Fruit fly (Drosophila melanogaster): ENCODE results near the gene CG4161.

Gene CG4161

DNA sequence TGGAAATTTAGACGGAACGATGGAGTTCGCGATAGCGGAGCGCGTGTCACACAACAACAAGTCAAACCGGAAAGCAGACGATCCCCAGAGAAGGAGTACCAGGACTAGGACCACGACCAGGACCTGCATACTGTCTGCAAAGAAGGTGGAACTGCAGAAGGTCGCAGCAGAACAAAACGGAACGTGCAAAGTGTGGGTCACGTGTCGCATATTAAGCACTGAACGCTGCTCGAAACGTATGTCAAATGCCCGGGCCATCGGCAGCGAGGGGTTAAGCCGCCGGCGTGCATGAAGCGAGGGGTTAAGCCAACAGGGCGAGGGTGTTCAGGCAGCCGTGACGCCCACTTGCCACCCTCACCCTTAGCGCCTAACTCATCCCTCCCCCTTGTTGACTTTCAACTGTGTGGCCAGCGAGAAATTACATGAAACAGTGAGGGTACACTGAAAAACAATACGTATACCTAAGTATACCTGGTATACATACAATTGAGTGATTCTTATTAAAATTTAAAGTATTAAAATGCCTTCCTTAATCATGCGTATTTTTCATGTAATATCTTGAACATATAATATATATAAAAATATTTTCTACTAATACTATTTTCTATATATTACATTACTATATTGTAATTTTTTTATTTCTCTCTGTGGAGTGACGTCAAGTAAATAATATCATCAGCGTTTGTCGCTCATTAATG, 8.9 kb downstream of the CG4161 start (continued):
- TF ChIP-seq pfk (GFP tag; optimal IDR thresholded peaks at IDR 0.05) (no peak), YL-1 (GFP tag; optimal IDR thresholded peaks at IDR 0.05) (no peak), Mrtf (GFP tag; IDR thresholded peaks at IDR 0.05) (no peak), CG6272 (GFP tag; IDR thresholded peaks at IDR 0.05) (no peak), CG12769 (tag; optimal IDR thresholded peaks at IDR 0.05) (no peak), HLH54F (GFP tag; optimal IDR thresholded peaks at IDR 0.05) (no peak), ranshi (GFP tag; IDR thresholded peaks at IDR 0.05) (peak; percentile 14; the same call in 1 of the 2 replicates), CG17802 (tag; optimal IDR thresholded peaks at IDR 0.05) (no peak), CG12299 (tag; optimal IDR thresholded peaks at IDR 0.05) (no peak), fd96Cb (tag; optimal IDR thresholded peaks at IDR 0.05) (peak; percentile 61), CG7928 (GFP tag; optimal IDR thresholded peaks at IDR 0.05) (no peak), lov (optimal IDR thresholded peaks at IDR 0.05) (no peak), lov (GFP tag; IDR thresholded peaks at IDR 0.05) (no peak), CG11504 (tag; optimal IDR thresholded peaks at IDR 0.05) (peak; percentile 71), ash1 (GFP tag; optimal IDR thresholded peaks at IDR 0.05) (no peak), CG33557 (GFP tag; optimal IDR thresholded peaks at IDR 0.05) (peak; percentile 75), CG17385 (GFP tag; optimal IDR thresholded peaks at IDR 0.05) (peak; percentile 6), p53 (GFP tag; optimal IDR thresholded peaks at IDR 0.05) (no peak), CG33213 (GFP tag; optimal IDR thresholded peaks at IDR 0.05) (no peak), Fer1 (GFP tag; optimal IDR thresholded peaks at IDR 0.05) (no peak), Xbp1 (GFP tag; optimal IDR thresholded peaks at IDR 0.05) (peak; percentile 7), CG13424 (tag; optimal IDR thresholded peaks at IDR 0.05) (peak; percentile 56), CG6683 (GFP tag; optimal IDR thresholded peaks at IDR 0.05) (no peak), nom (GFP tag; optimal IDR thresholded peaks at IDR 0.05) (no peak), Ets65A (GFP tag) (no peak), sim (GFP tag; IDR thresholded peaks at IDR 0.05) (no peak), CG16863 (GFP tag; optimal IDR thresholded peaks at IDR 0.05) (no peak), ERR (GFP tag; optimal IDR thresholded peaks at IDR 0.05) (no peak), CG15269 (tag; optimal IDR thresholded peaks at IDR 0.05) (peak; percentile 15), CG14441 (GFP tag; IDR thresholded peaks at IDR 0.05) (no peak), CG7987 (GFP tag; optimal IDR thresholded peaks at IDR 0.05) (no peak), Awh (GFP tag; IDR thresholded peaks at IDR 0.05) (no peak), Nf-YA (GFP tag; IDR thresholded peaks at IDR 0.05) (no peak), Scr (GFP tag; IDR thresholded peaks at IDR 0.05; ENCODE audit: partially characterized antibody) (no peak), gro (GFP tag; optimal IDR thresholded peaks at IDR 0.05) (no peak), Max (GFP tag; optimal IDR thresholded peaks at IDR 0.05) (no peak), az2 (GFP tag; optimal IDR thresholded peaks at IDR 0.05) (peak; percentile 39), Doc2 (GFP tag; IDR thresholded peaks at IDR 0.05) (no peak), CG2875 (GFP tag; optimal IDR thresholded peaks at IDR 0.05) (peak; percentile 19), CG32767 (GFP tag; IDR thresholded peaks at IDR 0.05) (no peak), Aef1 (GFP tag; IDR thresholded peaks at IDR 0.05) (no peak), Fer2 (tag; optimal IDR thresholded peaks at IDR 0.05) (no peak), ac (GFP tag; optimal IDR thresholded peaks at IDR 0.05) (no peak), CG8388 (GFP tag; optimal IDR thresholded peaks at IDR 0.05) (peak; percentile 70), en (GFP tag; optimal IDR thresholded peaks at IDR 0.05) (no peak), Camta (GFP tag; optimal IDR thresholded peaks at IDR 0.05) (no peak), CG12659 (GFP tag; optimal IDR thresholded peaks at IDR 0.05) (no peak), CG30403 (GFP tag; optimal IDR thresholded peaks at IDR 0.05) (peak; percentile 18), repo (GFP tag; optimal IDR thresholded peaks at IDR 0.05) (no peak), E2f1 (GFP tag; IDR thresholded peaks at IDR 0.05) (no peak), ftz-f1 (GFP tag; optimal IDR thresholded peaks at IDR 0.05) (no peak)
